Fruit fly (Drosophila melanogaster): ENCODE measurements around the gene Atg8a.

- TF ChIP-seq CG8478 (optimal IDR thresholded peaks at IDR 0.05) (no peak), CTCF (optimal IDR thresholded peaks at IDR 0.05) (no peak)
These were observed 16.9 kb upstream of the Atg8a start for dm6 chrX:10784812-10785638.
